Worm (Caenorhabditis elegans): ENCODE data around the gene R07E5.4.
A peak's percentile ranks its signal among the peaks of the same experiment; 100 is the strongest.

R07E5.4 gene

ce11 chrIII:4412108-4413009 is 17.8 kb downstream of the R07E5.4 start (continued):
- TF ChIP-seq nhr-20 (tag; optimal IDR thresholded peaks at IDR 0.05) (peak; percentile 83), nhr-84 (tag; optimal IDR thresholded peaks at IDR 0.05) (no peak), sox-4 (tag; optimal IDR thresholded peaks at IDR 0.05) (no peak), lsy-2 (tag; optimal IDR thresholded peaks at IDR 0.05) (peak; percentile 27 to 52), elt-2 (tag; optimal IDR thresholded peaks at IDR 0.05) (peak; percentile 20), ceh-90 (tag; optimal IDR thresholded peaks at IDR 0.05) (no peak), nhr-12 (tag; optimal IDR thresholded peaks at IDR 0.05) (no peak), dpl-1 (GFP tag; optimal IDR thresholded peaks at IDR 0.05) (peak; percentile 2 to 41 (median 4)), lir-3 (tag; optimal IDR thresholded peaks at IDR 0.05; ENCODE audit: poor library complexity) (peak; percentile 5), rnt-1 (tag; optimal IDR thresholded peaks at IDR 0.05) (peak; percentile 48), C04F5.9 (tag; optimal IDR thresholded peaks at IDR 0.05) (no peak), hpl-2 (GFP tag; optimal IDR thresholded peaks at IDR 0.05) (no peak), unc-130 (tag; optimal IDR thresholded peaks at IDR 0.05) (peak; percentile 3), sup-37 (GFP tag; optimal IDR thresholded peaks at IDR 0.05) (no peak), nhr-19 (GFP tag; conservative IDR thresholded peaks at IDR 0.05) (peak; percentile 48), efl-1 (optimal IDR thresholded peaks at IDR 0.05) (peak; percentile 26 to 33), efl-1 (GFP tag; optimal IDR thresholded peaks at IDR 0.05 in 1 of 2) (peak in 1 of 2 experiments; percentile 28), ces-1 (GFP tag; optimal IDR thresholded peaks at IDR 0.05) (no peak), aha-1 (tag; optimal IDR thresholded peaks at IDR 0.05) (no peak), unc-30 (tag; optimal IDR thresholded peaks at IDR 0.05) (no peak), dsc-1 (tag; optimal IDR thresholded peaks at IDR 0.05) (peak; percentile 64), lin-35 (GFP tag; optimal IDR thresholded peaks at IDR 0.05) (peak; percentile 6 to 41), swsn-7 (tag; optimal IDR thresholded peaks at IDR 0.05) (peak; percentile 24), unc-86 (tag; optimal IDR thresholded peaks at IDR 0.05) (no peak), efl-3 (GFP tag; optimal IDR thresholded peaks at IDR 0.05) (no peak), lin-15B (tag; optimal IDR thresholded peaks at IDR 0.05) (no peak), mep-1 (tag; optimal IDR thresholded peaks at IDR 0.05) (no peak), nhr-237 (tag; optimal IDR thresholded peaks at IDR 0.05) (no peak), egl-27 (tag; optimal IDR thresholded peaks at IDR 0.05) (peak in 1 of 2 experiments; percentile 36), skn-1 (tag; optimal IDR thresholded peaks at IDR 0.05) (peak; percentile 10), ets-5 (GFP tag; IDR thresholded peaks at IDR 0.05) (no peak), nhr-76 (tag; optimal IDR thresholded peaks at IDR 0.05) (no peak), sptf-1 (tag; optimal IDR thresholded peaks at IDR 0.05) (no peak), nhr-71 (tag; optimal IDR thresholded peaks at IDR 0.05) (peak; percentile 92), nhr-28 (tag; optimal IDR thresholded peaks at IDR 0.05) (no peak), zip-4 (GFP tag; optimal IDR thresholded peaks at IDR 0.05) (no peak), ceh-88 (GFP tag; IDR thresholded peaks at IDR 0.05) (no peak), elt-3 (tag; optimal IDR thresholded peaks at IDR 0.05) (no peak), nhr-85 (tag) (peak; percentile 80), ama-1 (optimal IDR thresholded peaks at IDR 0.05) (no peak), ceh-8 (GFP tag; optimal IDR thresholded peaks at IDR 0.05) (no peak), xbp-1 (tag; optimal IDR thresholded peaks at IDR 0.05) (peak; percentile 29), zag-1 (tag; optimal IDR thresholded peaks at IDR 0.05) (no peak), fos-1 (tag; optimal IDR thresholded peaks at IDR 0.05) (no peak)

Measured in whole organism, L1 larva.